Worm (Caenorhabditis elegans) whole organism, early embryonic: ENCODE measurements around the gene Y110A2AL.3.

Experiments
- B0310.2 ChIP-seq: sonication (generic microtip); optimal IDR thresholded peaks from 2 replicates; lab custom pipeline; 2016; ENCODE audit warnings: mild to moderate bottlenecking, missing genetic modification characterization, missing compliant biosample characterization
- F13C5.2 ChIP-seq: sonication (generic microtip); optimal IDR thresholded peaks from 2 replicates; lab custom pipeline; 2017; ENCODE audit warnings: mild to moderate bottlenecking, missing genetic modification characterization, inconsistent platforms, missing compliant biosample characterization
- aly-1 ChIP-seq: sonication (generic microtip); optimal IDR thresholded peaks from 2 replicates; lab custom pipeline; 2016; ENCODE audit warnings: missing genetic modification characterization, missing compliant biosample characterization
- ama-1 ChIP-seq: fragments of 150-350 bp; optimal IDR thresholded peaks from 2 replicates; lab custom pipeline; 2014
- ceh-13 ChIP-seq: fragments of 200-800 bp; sonication (Bioruptor generic); optimal IDR thresholded peaks from 2 replicates; lab custom pipeline; 2018; ENCODE audit warnings: mild to moderate bottlenecking, missing genetic modification characterization, missing compliant biosample characterization
- ceh-36 ChIP-seq: sonication (generic microtip); optimal IDR thresholded peaks from 2 replicates; lab custom pipeline; 2016; ENCODE audit warnings: missing genetic modification characterization, inconsistent platforms, missing compliant biosample characterization
- ets-7 ChIP-seq: sonication (generic microtip); optimal IDR thresholded peaks from 2 replicates; lab custom pipeline; 2016; ENCODE audit warnings: missing genotype, missing genetic modification characterization, missing compliant biosample characterization
- flt-1 ChIP-seq: fragments of 200-800 bp; sonication (Bioruptor generic); IDR thresholded peaks from 2 replicates; pipeline ENCODE4 v1.3.6; 2022; ENCODE audit warnings: missing genetic modification characterization, missing compliant biosample characterization
- hmbx-1 ChIP-seq: sonication (generic microtip); optimal IDR thresholded peaks from 2 replicates; lab custom pipeline; 2016; ENCODE audit warnings: mild to moderate bottlenecking, missing genetic modification characterization, missing compliant biosample characterization
- hmg-4 ChIP-seq: fragments of 200-800 bp; sonication (Bioruptor generic); optimal IDR thresholded peaks from 2 replicates; lab custom pipeline; 2018; ENCODE audit warnings: mild to moderate bottlenecking, missing genetic modification characterization, missing compliant biosample characterization
- hnd-1 ChIP-seq: sonication (generic microtip); optimal IDR thresholded peaks from 2 replicates; lab custom pipeline; 2016; ENCODE audit warnings: missing genetic modification characterization, missing compliant biosample characterization
- pes-1 ChIP-seq: fragments of 200-800 bp; sonication (Bioruptor generic); IDR thresholded peaks from 2 replicates; pipeline ENCODE4 v1.3.6; 2022; ENCODE audit warnings: missing genetic modification reagents, missing genetic modification characterization, missing compliant biosample characterization
- scrt-1 ChIP-seq: fragments of 200-800 bp; sonication (Bioruptor generic); IDR thresholded peaks from 2 replicates; pipeline ENCODE4 v1.3.6; 2022; ENCODE audit warnings: missing genetic modification characterization, missing compliant biosample characterization
- sea-1 ChIP-seq: fragments of 200-800 bp; sonication (Bioruptor generic); conservative IDR thresholded peaks from 2 replicates; pipeline ENCODE4 v1.3.6; 2022; ENCODE audit warnings: missing genetic modification characterization, missing compliant biosample characterization
- tbx-11 ChIP-seq: fragments of 200-800 bp; sonication (Bioruptor generic); IDR thresholded peaks from 2 replicates; pipeline ENCODE4 v1.3.6; 2022; ENCODE audit warnings: missing genetic modification characterization, missing compliant biosample characterization
- tbx-37 ChIP-seq: fragments of 200-800 bp; sonication (Bioruptor generic); conservative IDR thresholded peaks from 2 replicates; pipeline ENCODE4 v1.3.6; 2022; ENCODE audit warnings: missing genetic modification reagents, missing genetic modification characterization, missing compliant biosample characterization
- tra-4 ChIP-seq: sonication (generic microtip); optimal IDR thresholded peaks from 2 replicates; lab custom pipeline; 2017; ENCODE audit warnings: missing genetic modification characterization, missing compliant biosample characterization

The Y110A2AL.3 gene

DNA sequence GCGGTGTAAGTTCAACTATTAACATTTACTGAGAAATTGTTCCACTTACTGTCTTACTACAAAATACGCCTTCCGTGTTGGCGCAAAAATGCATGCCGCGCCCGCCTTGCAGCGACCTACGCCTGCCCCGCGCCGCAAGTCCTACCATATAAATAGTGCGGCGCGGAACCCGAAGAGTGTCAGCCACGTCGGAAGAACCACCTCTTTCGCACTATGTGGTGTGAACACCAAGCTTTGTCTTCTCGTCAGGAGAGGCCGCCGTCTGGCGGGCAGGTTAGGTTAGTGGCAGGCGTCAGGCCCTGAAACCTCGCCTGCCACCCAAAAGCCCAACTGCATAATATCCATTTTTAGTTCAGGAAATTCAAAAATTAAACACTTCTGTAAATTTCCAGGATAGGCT is 1.5 kb upstream of the Y110A2AL.3 start:
- TF ChIP-seq ets-7: no peak
- no peak for TF ChIP-seq hmg-4 (GFP tag; lab: Kevin White, UChicago)
- TF ChIP-seq aly-1 (tag; lab: Kevin White, UChicago): no peak
- TF ChIP-seq flt-1 (GFP tag; lab: Robert Waterston, UW): no peak
- no peak for TF ChIP-seq tra-4 (tag; lab: Kevin White, UChicago)
- TF ChIP-seq ama-1: no peak
- TF ChIP-seq pes-1 (GFP tag; lab: Robert Waterston, UW): no peak
- no peak for TF ChIP-seq scrt-1 (GFP tag; lab: Robert Waterston, UW)
- TF ChIP-seq hnd-1 (tag; lab: Kevin White, UChicago): no peak
- no peak for TF ChIP-seq ceh-13 (GFP tag; lab: Kevin White, UChicago)
- TF ChIP-seq tbx-37 (GFP tag; lab: Robert Waterston, UW): no peak
- TF ChIP-seq tbx-11 (GFP tag; lab: Robert Waterston, UW): no peak
- TF ChIP-seq sea-1 (GFP tag; lab: Robert Waterston, UW): no peak
- TF ChIP-seq hmbx-1 (tag; lab: Kevin White, UChicago): no peak
- TF ChIP-seq ceh-36 (tag; lab: Kevin White, UChicago): no peak
- no peak for TF ChIP-seq B0310.2 (tag; lab: Kevin White, UChicago)
- TF ChIP-seq F13C5.2 (tag; lab: Kevin White, UChicago): no peak

DNA sequence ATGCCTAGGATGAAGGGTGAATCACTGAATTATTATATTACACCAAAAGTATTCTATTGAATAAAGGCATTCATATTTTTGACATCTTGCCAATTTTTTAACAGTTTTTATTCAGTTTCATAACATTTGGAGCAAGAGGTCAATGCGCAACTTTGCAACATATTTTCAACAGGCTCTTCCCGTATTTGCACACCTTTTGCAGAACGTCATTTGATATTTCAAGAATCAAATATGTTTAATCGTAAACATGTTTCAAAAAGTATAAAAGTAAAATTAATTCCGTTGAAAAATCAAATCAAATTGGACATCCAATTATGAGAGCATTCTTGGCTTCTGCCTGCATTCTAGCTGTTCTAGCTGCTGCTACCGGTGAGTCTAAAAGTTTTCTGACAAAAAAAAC is 827 bp downstream of the Y110A2AL.3 start, which contains the start of gene Y110A2AL.2:
Gene Y110A2AL.2, plus strand, starts transcription at position 301 of the 400 bp plus-strand sequence.
- TF ChIP-seq ceh-36 (tag; lab: Kevin White, UChicago): no peak
- TF ChIP-seq ama-1: no peak
- no peak for TF ChIP-seq ceh-13 (GFP tag; lab: Kevin White, UChicago)
- no peak for TF ChIP-seq hnd-1 (tag; lab: Kevin White, UChicago)
- TF ChIP-seq scrt-1 (GFP tag; lab: Robert Waterston, UW): no peak
- no peak for TF ChIP-seq B0310.2 (tag; lab: Kevin White, UChicago)
- TF ChIP-seq tbx-11 (GFP tag; lab: Robert Waterston, UW): no peak
- no peak for TF ChIP-seq flt-1 (GFP tag; lab: Robert Waterston, UW)
- TF ChIP-seq hmg-4 (GFP tag; lab: Kevin White, UChicago): no peak
- TF ChIP-seq hmbx-1 (tag; lab: Kevin White, UChicago): no peak
- TF ChIP-seq aly-1 (tag; lab: Kevin White, UChicago): no peak
- TF ChIP-seq tbx-37 (GFP tag; lab: Robert Waterston, UW): no peak
- TF ChIP-seq sea-1 (GFP tag; lab: Robert Waterston, UW): no peak
- TF ChIP-seq tra-4 (tag; lab: Kevin White, UChicago): no peak
- no peak for TF ChIP-seq pes-1 (GFP tag; lab: Robert Waterston, UW)
- no peak for TF ChIP-seq F13C5.2 (tag; lab: Kevin White, UChicago)
- TF ChIP-seq ets-7: no peak

DNA sequence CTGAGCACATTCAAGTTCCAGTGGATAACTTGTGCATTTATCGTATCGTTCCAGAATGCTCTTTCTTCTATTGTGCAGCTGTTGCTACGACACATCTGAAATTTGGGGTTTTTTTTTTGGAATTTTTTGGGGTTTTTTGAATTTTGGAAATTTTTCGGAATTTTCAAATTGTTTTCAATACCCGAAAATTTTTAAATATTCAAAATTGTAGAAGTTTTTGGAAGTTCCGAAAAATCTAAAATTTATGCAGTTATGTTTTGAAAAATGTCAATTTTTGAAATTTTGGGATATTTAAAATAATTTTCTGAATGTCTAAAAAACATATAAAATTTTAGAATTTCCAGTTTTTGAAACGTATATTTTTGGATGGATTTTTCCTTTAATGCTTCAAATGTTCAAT is 4.9 kb downstream of the Y110A2AL.3 start, which contains the start of gene Y110A2AL.10:
Gene Y110A2AL.10, minus strand, starts transcription at position 101 of the 400 bp plus-strand sequence.
- no peak for TF ChIP-seq ceh-13 (GFP tag; lab: Kevin White, UChicago)
- no peak for TF ChIP-seq aly-1 (tag; lab: Kevin White, UChicago)
- TF ChIP-seq hmg-4 (GFP tag; lab: Kevin White, UChicago): no peak
- no peak for TF ChIP-seq ama-1
- TF ChIP-seq tbx-11 (GFP tag; lab: Robert Waterston, UW): no peak
- no peak for TF ChIP-seq hmbx-1 (tag; lab: Kevin White, UChicago)
- no peak for TF ChIP-seq hnd-1 (tag; lab: Kevin White, UChicago)
- TF ChIP-seq F13C5.2 (tag; lab: Kevin White, UChicago): no peak
- no peak for TF ChIP-seq tbx-37 (GFP tag; lab: Robert Waterston, UW)
- TF ChIP-seq tra-4 (tag; lab: Kevin White, UChicago): no peak
- no peak for TF ChIP-seq flt-1 (GFP tag; lab: Robert Waterston, UW)

DNA sequence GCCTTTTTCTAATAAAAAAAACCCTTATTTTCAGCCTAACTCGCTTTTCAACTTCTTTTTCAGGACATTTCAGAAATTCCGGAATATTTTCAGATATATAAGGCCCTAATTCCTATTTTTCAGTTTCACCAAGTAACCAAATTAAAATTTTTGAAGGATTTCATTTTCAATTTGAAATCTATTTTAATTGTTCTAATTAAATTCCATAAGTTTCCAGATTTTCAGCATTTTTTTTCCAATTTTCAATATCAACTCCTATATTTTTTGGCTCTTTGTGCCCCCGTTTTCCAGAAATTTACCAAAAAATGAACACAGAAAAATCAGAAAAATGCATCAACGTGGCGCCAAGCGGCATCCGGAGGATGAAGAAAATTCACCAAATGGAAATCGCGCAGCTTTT is 7.9 kb downstream of the Y110A2AL.3 start, which contains the start of gene Y110A2AL.1:
Gene Y110A2AL.1, plus strand, starts transcription at position 301 of the 400 bp plus-strand sequence.
- TF ChIP-seq scrt-1 (GFP tag; lab: Robert Waterston, UW) (no peak), aly-1 (tag; lab: Kevin White, UChicago) (no peak), hmg-4 (GFP tag; lab: Kevin White, UChicago) (no peak), B0310.2 (tag; lab: Kevin White, UChicago) (no peak), ceh-36 (tag; lab: Kevin White, UChicago) (no peak), F13C5.2 (tag; lab: Kevin White, UChicago) (no peak), flt-1 (GFP tag; lab: Robert Waterston, UW) (no peak), ama-1 (no peak), hmbx-1 (tag; lab: Kevin White, UChicago) (no peak), sea-1 (GFP tag; lab: Robert Waterston, UW) (no peak), pes-1 (GFP tag; lab: Robert Waterston, UW) (no peak), hnd-1 (tag; lab: Kevin White, UChicago) (no peak), tbx-11 (GFP tag; lab: Robert Waterston, UW) (no peak), tbx-37 (GFP tag; lab: Robert Waterston, UW) (no peak), ceh-13 (GFP tag; lab: Kevin White, UChicago) (no peak), tra-4 (tag; lab: Kevin White, UChicago) (no peak), ets-7 (no peak)

DNA sequence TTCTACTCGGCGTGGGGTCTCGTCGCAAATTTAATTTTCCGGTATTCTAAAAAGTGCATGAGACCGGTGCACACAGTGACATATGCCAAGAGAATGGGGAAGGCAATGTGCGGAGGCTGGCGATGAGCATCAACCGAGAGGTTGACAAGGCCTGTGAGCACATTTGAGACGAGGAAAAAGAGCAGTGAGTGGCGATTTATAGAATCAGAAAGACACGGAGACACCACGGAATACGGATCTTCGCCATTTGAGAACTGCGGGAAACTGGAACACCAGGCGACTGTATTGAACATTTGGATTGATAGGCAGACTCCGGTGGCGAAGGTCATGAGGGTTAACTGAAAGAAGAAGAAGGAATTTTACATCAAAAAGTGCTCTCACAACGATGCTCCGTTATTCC is 12.0 kb downstream of the Y110A2AL.3 start:
- no peak for TF ChIP-seq hnd-1 (tag; lab: Kevin White, UChicago)
- TF ChIP-seq pes-1 (GFP tag; lab: Robert Waterston, UW): no peak
- TF ChIP-seq F13C5.2 (tag; lab: Kevin White, UChicago): no peak
- no peak for TF ChIP-seq scrt-1 (GFP tag; lab: Robert Waterston, UW)
- no peak for TF ChIP-seq hmg-4 (GFP tag; lab: Kevin White, UChicago)
- no peak for TF ChIP-seq tbx-11 (GFP tag; lab: Robert Waterston, UW)
- TF ChIP-seq ceh-13 (GFP tag; lab: Kevin White, UChicago): no peak

DNA sequence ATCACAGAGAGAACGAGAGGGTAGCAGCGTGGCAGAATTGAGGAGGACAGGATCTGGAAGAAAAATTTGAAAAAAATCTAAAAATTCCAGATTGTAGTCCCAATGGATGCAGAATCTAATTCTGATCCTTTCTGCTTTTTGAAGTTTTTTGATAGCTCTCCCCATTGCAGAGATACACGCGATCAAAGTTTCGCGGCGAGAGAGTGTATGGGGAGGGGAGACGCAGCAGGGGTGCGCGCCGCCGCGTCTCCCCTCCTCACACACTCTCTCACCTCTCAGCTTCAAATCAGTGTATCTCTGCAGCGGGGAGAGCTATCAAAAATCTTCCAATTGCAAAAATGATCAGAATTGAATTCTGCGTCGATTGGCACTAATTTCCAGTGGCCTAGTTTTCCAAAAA is 14.2 kb downstream of the Y110A2AL.3 start:
- no peak for TF ChIP-seq tbx-11 (GFP tag; lab: Robert Waterston, UW)
- no peak for TF ChIP-seq hmbx-1 (tag; lab: Kevin White, UChicago)
- no peak for TF ChIP-seq hmg-4 (GFP tag; lab: Kevin White, UChicago)
- peak; percentile 29; the same call in 1 of the 2 replicates for TF ChIP-seq flt-1 (GFP tag; lab: Robert Waterston, UW)
- TF ChIP-seq ceh-13 (GFP tag; lab: Kevin White, UChicago): no peak
